Worm (Caenorhabditis elegans): ENCODE data around the gene fbxb-25.

DNA sequence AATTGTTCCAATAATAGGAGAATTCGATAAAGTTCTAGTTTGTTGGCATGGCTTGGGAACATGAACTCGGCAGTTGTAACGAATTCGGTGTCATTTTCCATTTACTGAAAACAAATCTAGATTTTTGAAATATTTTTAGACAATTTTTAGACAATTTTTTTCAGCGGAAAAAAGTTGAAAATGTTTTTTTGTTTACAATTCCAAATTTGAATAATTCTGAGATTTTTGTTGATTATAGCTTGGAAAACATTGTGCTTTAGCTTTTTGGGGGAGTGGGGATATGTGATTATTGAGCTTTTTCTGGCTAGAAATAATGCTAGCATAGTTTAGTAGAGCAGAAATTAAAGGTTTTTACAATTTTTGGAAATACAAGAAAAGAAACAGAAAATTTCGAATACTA, 14.9 kb upstream of the fbxb-25 start, which contains the start of gene srw-97:
- no peak for TF ChIP-seq elt-1 (tag; optimal IDR thresholded peaks at IDR 0.05; ENCODE audit: borderline replicate concordance, insufficient read depth)
- TF ChIP-seq nhr-28 (tag; optimal IDR thresholded peaks at IDR 0.05): no peak
- no peak for TF ChIP-seq zip-8 (tag; optimal IDR thresholded peaks at IDR 0.05)
- no peak for TF ChIP-seq elt-3 (tag; optimal IDR thresholded peaks at IDR 0.05)
- TF ChIP-seq unc-62 (GFP tag; optimal IDR thresholded peaks at IDR 0.05): no peak
- no peak for TF ChIP-seq pha-4 (tag; optimal IDR thresholded peaks at IDR 0.05)
- no peak for TF ChIP-seq snpc-4 (tag; optimal IDR thresholded peaks at IDR 0.05)
- no peak for TF ChIP-seq lin-32 (GFP tag; optimal IDR thresholded peaks at IDR 0.05)
- no peak for TF ChIP-seq flh-1 (GFP tag; optimal IDR thresholded peaks at IDR 0.05)
